Worm (Caenorhabditis elegans) whole organism, young adult: ENCODE measurements around the gene ech-3.

Source experiments
- B0019.2 ChIP-seq: fragments of 200-800 bp; sonication (Bioruptor generic); conservative IDR thresholded peaks from 2 replicates; pipeline ENCODE4 v1.3.6; 2022; ENCODE audit warnings: missing genetic modification reagents, missing genetic modification characterization, missing compliant biosample characterization
- B0336.3 ChIP-seq: fragments of 200-800 bp; sonication (Bioruptor generic); IDR thresholded peaks from 2 replicates; pipeline ENCODE4 v1.3.6; 2022; ENCODE audit warnings: missing genetic modification characterization, missing compliant biosample characterization
- C06A6.2 ChIP-seq: fragments of 200-800 bp; sonication (Bioruptor generic); conservative IDR thresholded peaks from 2 replicates; pipeline ENCODE4 v1.3.6; 2022; ENCODE audit warnings: missing genetic modification characterization, missing compliant biosample characterization
- F10E7.11 ChIP-seq: sonication (generic microtip); optimal IDR thresholded peaks from 2 replicates; lab custom pipeline; 2017; ENCODE audit warnings: mild to moderate bottlenecking, missing genetic modification characterization, moderate library complexity, missing compliant biosample characterization
- F33H1.4 ChIP-seq: fragments of 200-800 bp; sonication (Bioruptor generic); IDR thresholded peaks from 2 replicates; pipeline ENCODE4 v1.3.6; 2022; ENCODE audit warnings: missing genetic modification reagents, missing genetic modification characterization, missing compliant biosample characterization
- F39B2.1 ChIP-seq: fragments of 200-800 bp; sonication (Bioruptor generic); IDR thresholded peaks from 2 replicates; pipeline ENCODE4 v1.3.6; 2022; ENCODE audit warnings: missing genetic modification reagents, missing genetic modification characterization, missing compliant biosample characterization
- F57A8.1 ChIP-seq: fragments of 200-800 bp; sonication (Bioruptor generic); optimal IDR thresholded peaks from 2 replicates; lab custom pipeline; 2018; ENCODE audit warnings: mild to moderate bottlenecking, missing genetic modification characterization, moderate library complexity, missing compliant biosample characterization
- T26A5.8 ChIP-seq: sonication (generic microtip); optimal IDR thresholded peaks from 2 replicates; lab custom pipeline; 2016; ENCODE audit warnings: missing genetic modification characterization, missing compliant biosample characterization
- Y56A3A.18 ChIP-seq: fragments of 200-800 bp; sonication (Bioruptor generic); IDR thresholded peaks from 2 replicates; pipeline ENCODE4 v1.3.6; 2022; ENCODE audit warnings: missing genetic modification reagents, missing genetic modification characterization, missing compliant biosample characterization
- ama-1 ChIP-seq, 3 experiments: fragments of 150-350 bp in 1 of 3; sonication (generic microtip) in 2 of 3; optimal IDR thresholded peaks; 2 replicates each; lab custom pipeline; 2014 to 2018; ENCODE audit warnings: missing biosample characterization in 2 of 3, missing genetic modification characterization in 2 of 3, missing genetic modification reagents in 2 of 3
- atf-7 ChIP-seq: sonication (generic microtip); optimal IDR thresholded peaks from 2 replicates; lab custom pipeline; 2017; ENCODE audit warnings: mild to moderate bottlenecking, missing genetic modification characterization, missing compliant biosample characterization
- attf-3 ChIP-seq: fragments of 200-800 bp; sonication (Bioruptor generic); conservative IDR thresholded peaks from 2 replicates; pipeline ENCODE4 v1.3.6; 2022; ENCODE audit warnings: missing genetic modification reagents, missing genetic modification characterization, missing compliant biosample characterization
- attf-6 ChIP-seq: fragments of 200-800 bp; sonication (Bioruptor generic); IDR thresholded peaks from 2 replicates; pipeline ENCODE4 v1.3.6; 2022; ENCODE audit warnings: missing genetic modification reagents, missing genetic modification characterization, missing compliant biosample characterization
- bed-1 ChIP-seq: fragments of 200-800 bp; sonication (Bioruptor generic); IDR thresholded peaks from 2 replicates; pipeline ENCODE4 v1.3.6; 2022; ENCODE audit warnings: missing genetic modification reagents, missing genetic modification characterization, missing compliant biosample characterization
- ccch-3 ChIP-seq: fragments of 200-800 bp; sonication (Bioruptor generic); optimal IDR thresholded peaks from 2 replicates; lab custom pipeline; 2018; ENCODE audit warnings: mild to moderate bottlenecking, missing genetic modification characterization, missing compliant biosample characterization
- ceh-27 ChIP-seq: fragments of 200-800 bp; sonication (Bioruptor generic); optimal IDR thresholded peaks from 2 replicates; lab custom pipeline; 2018; ENCODE audit warnings: mild to moderate bottlenecking, missing genetic modification characterization, moderate library complexity, missing compliant biosample characterization
- ceh-91 ChIP-seq: fragments of 200-800 bp; sonication (Bioruptor generic); IDR thresholded peaks from 2 replicates; pipeline ENCODE4 v1.3.6; 2022; ENCODE audit warnings: missing genetic modification reagents, missing genetic modification characterization, missing compliant biosample characterization
- dpl-1 ChIP-seq: fragments of 150-350 bp; optimal IDR thresholded peaks from 2 replicates; lab custom pipeline; 2014; ENCODE audit warnings: missing biosample characterization, missing genetic modification reagents, missing genetic modification characterization
- hrde-1 ChIP-seq: sonication (generic microtip); optimal IDR thresholded peaks from 2 replicates; lab custom pipeline; 2016; ENCODE audit warnings: missing genetic modification characterization, mild to moderate bottlenecking, missing compliant biosample characterization, moderate library complexity, missing genotype, missing genetic modification reagents, borderline replicate concordance
- let-607 ChIP-seq, 2 experiments: fragments of 200-800 bp in 1 of 2; sonication (Bioruptor generic) in 1 of 2; sonication (generic microtip) in 1 of 2; optimal IDR thresholded peaks; 2 replicates each; lab custom pipeline; 2016 to 2018; ENCODE audit warnings: mild to moderate bottlenecking in 2 of 2, missing compliant biosample characterization in 2 of 2, missing genetic modification characterization in 2 of 2, moderate library complexity in 2 of 2, missing genotype in 1 of 2
- lin-35 ChIP-seq, 3 experiments: fragments of 150-350 bp in 2 of 3; sonication (generic microtip) in 1 of 3; optimal IDR thresholded peaks; 2 replicates each; lab custom pipeline; 2014 to 2018; ENCODE audit warnings: missing biosample characterization in 3 of 3, missing genetic modification characterization in 3 of 3, missing genetic modification reagents in 3 of 3
- lin-40 ChIP-seq: sonication (generic microtip); optimal IDR thresholded peaks from 2 replicates; lab custom pipeline; 2016; ENCODE audit warnings: missing genetic modification characterization, mild to moderate bottlenecking, missing compliant biosample characterization, missing genotype, missing genetic modification reagents
- lsy-27 ChIP-seq: sonication (generic microtip); optimal IDR thresholded peaks from 2 replicates; lab custom pipeline; 2017; ENCODE audit warnings: missing genetic modification characterization, mild to moderate bottlenecking, missing compliant biosample characterization, antibody characterized with exemption, missing genotype, borderline replicate concordance; ENCODE audit not compliant: insufficient read depth
- madf-3 ChIP-seq: fragments of 200-800 bp; sonication (Bioruptor generic); IDR thresholded peaks from 2 replicates; pipeline ENCODE4 v1.3.6; 2022; ENCODE audit warnings: missing genetic modification reagents, missing genetic modification characterization, missing compliant biosample characterization
- madf-8 ChIP-seq: fragments of 200-800 bp; sonication (Bioruptor generic); conservative IDR thresholded peaks from 2 replicates; pipeline ENCODE4 v1.3.6; 2022; ENCODE audit warnings: missing genetic modification reagents, missing genetic modification characterization, missing compliant biosample characterization
- mel-28 ChIP-seq: sonication (generic microtip); optimal IDR thresholded peaks from 2 replicates; lab custom pipeline; 2016; ENCODE audit warnings: borderline replicate concordance, mild to moderate bottlenecking, missing genetic modification characterization, missing compliant biosample characterization
- mxl-1 ChIP-seq: sonication (generic microtip); optimal IDR thresholded peaks from 2 replicates; lab custom pipeline; 2016; ENCODE audit warnings: missing genetic modification characterization, missing compliant biosample characterization
- nfya-2 ChIP-seq: fragments of 200-800 bp; sonication (Bioruptor generic); IDR thresholded peaks from 2 replicates; pipeline ENCODE4 v1.3.6; 2022; ENCODE audit warnings: missing genetic modification reagents, missing genetic modification characterization, missing compliant biosample characterization
- nfyb-1 ChIP-seq: fragments of 200-800 bp; sonication (Bioruptor generic); IDR thresholded peaks from 2 replicates; pipeline ENCODE4 v1.3.6; 2022; ENCODE audit warnings: missing genetic modification reagents, missing genetic modification characterization, missing compliant biosample characterization
- nhr-179 ChIP-seq: sonication (generic microtip); optimal IDR thresholded peaks from 2 replicates; lab custom pipeline; 2016; ENCODE audit warnings: mild to moderate bottlenecking, missing genetic modification characterization, missing compliant biosample characterization
- nhr-80 ChIP-seq: sonication (generic microtip); optimal IDR thresholded peaks from 2 replicates; lab custom pipeline; 2016; ENCODE audit warnings: missing genetic modification characterization, missing compliant biosample characterization
- pbrm-1 ChIP-seq: fragments of 200-800 bp; sonication (Bioruptor generic); IDR thresholded peaks from 2 replicates; pipeline ENCODE4 v1.3.6; 2022; ENCODE audit warnings: missing genetic modification reagents, missing genetic modification characterization, missing compliant biosample characterization
- pha-4 ChIP-seq: fragments of 150-350 bp; sonication (generic microtip); optimal IDR thresholded peaks from 2 replicates; lab custom pipeline; 2014; ENCODE audit warnings: missing biosample characterization, missing genetic modification reagents, missing genetic modification characterization
- rec-8 ChIP-seq, 2 experiments: sonication (generic microtip); optimal IDR thresholded peaks; 2 replicates each; lab custom pipeline; 2016; ENCODE audit warnings: mild to moderate bottlenecking in 2 of 2, missing genetic modification characterization in 2 of 2, missing genetic modification reagents in 2 of 2, missing genotype in 2 of 2, missing biosample characterization in 1 of 2, missing compliant biosample characterization in 1 of 2, moderate library complexity in 1 of 2
- repo-1 ChIP-seq: sonication (generic microtip); optimal IDR thresholded peaks from 2 replicates; lab custom pipeline; 2017; ENCODE audit warnings: mild to moderate bottlenecking, missing genetic modification characterization, missing compliant biosample characterization
- sea-2 ChIP-seq: fragments of 200-800 bp; sonication (Bioruptor generic); IDR thresholded peaks from 2 replicates; pipeline ENCODE4 v1.3.6; 2022; ENCODE audit warnings: missing genetic modification characterization, missing compliant biosample characterization
- snpc-1.1 ChIP-seq: sonication (generic microtip); optimal IDR thresholded peaks from 2 replicates; lab custom pipeline; 2017; ENCODE audit warnings: missing genetic modification characterization, mild to moderate bottlenecking, missing compliant biosample characterization, antibody characterized with exemption, moderate library complexity, missing genotype, missing genetic modification reagents; ENCODE audit not compliant: insufficient read depth
- snpc-1.3 ChIP-seq: sonication (generic microtip); optimal IDR thresholded peaks from 2 replicates; lab custom pipeline; 2017; ENCODE audit warnings: missing genetic modification characterization, mild to moderate bottlenecking, missing compliant biosample characterization, antibody characterized with exemption, moderate library complexity, missing genotype, missing genetic modification reagents; ENCODE audit not compliant: insufficient read depth
- tlf-1 ChIP-seq: fragments of 200-800 bp; sonication (Bioruptor generic); optimal IDR thresholded peaks from 2 replicates; lab custom pipeline; 2018; ENCODE audit warnings: mild to moderate bottlenecking, missing genetic modification characterization, missing compliant biosample characterization
- unc-62 ChIP-seq: fragments of 150-350 bp; optimal IDR thresholded peaks from 2 replicates; lab custom pipeline; 2014; ENCODE audit warnings: missing biosample characterization, missing genetic modification reagents, missing genetic modification characterization
- zfh-2 ChIP-seq: fragments of 200-800 bp; sonication (Bioruptor generic); conservative IDR thresholded peaks from 2 replicates; pipeline ENCODE4 v1.3.6; 2022; ENCODE audit warnings: missing genetic modification reagents, missing genetic modification characterization, missing compliant biosample characterization
- ztf-18 ChIP-seq: sonication (generic microtip); optimal IDR thresholded peaks from 2 replicates; lab custom pipeline; 2016; ENCODE audit warnings: missing genotype, mild to moderate bottlenecking, missing genetic modification characterization, missing compliant biosample characterization
- ztf-25 ChIP-seq: fragments of 200-800 bp; sonication (Bioruptor generic); IDR thresholded peaks from 2 replicates; pipeline ENCODE4 v1.3.6; 2022; ENCODE audit warnings: missing genetic modification reagents, missing genetic modification characterization, missing compliant biosample characterization
- ztf-6 ChIP-seq: fragments of 200-800 bp; sonication (Bioruptor generic); IDR thresholded peaks from 2 replicates; pipeline ENCODE4 v1.3.6; 2022; ENCODE audit warnings: missing genetic modification reagents, missing genetic modification characterization, missing compliant biosample characterization

ech-3 gene

ce11 chrV:8028825-8029489 is 6.9 kb downstream of the ech-3 start, which contains the start of gene oma-2 (continued):
- peak; percentile 62 for TF ChIP-seq snpc-1.3 (tag; lab: Kevin White, UChicago)
- peak; percentile 84 for TF ChIP-seq ceh-91 (GFP tag; lab: Robert Waterston, UW)
- 0 out of 2 replicates have a peak, but pooled peaks have one; percentile 21 for TF ChIP-seq attf-3 (GFP tag; lab: Robert Waterston, UW)
- TF ChIP-seq pbrm-1 (GFP tag; lab: Robert Waterston, UW): peak; percentile 37; the same call in 1 of the 2 replicates
- TF ChIP-seq let-607 (tag; optimal IDR thresholded peaks at IDR 0.05; lab: Kevin White, UChicago): no peak
- TF ChIP-seq ceh-27 (GFP tag; lab: Kevin White, UChicago): no peak
- no peak for TF ChIP-seq atf-7 (tag; lab: Kevin White, UChicago)
- no peak for TF ChIP-seq nhr-179 (tag; lab: Kevin White, UChicago)
- TF ChIP-seq F33H1.4 (GFP tag; lab: Robert Waterston, UW): peak; percentile 87
- no peak for TF ChIP-seq nhr-80 (tag; lab: Kevin White, UChicago)
- TF ChIP-seq ama-1 (optimal IDR thresholded peaks at IDR 0.05; lab: Kevin White, UChicago): no peak
- no peak for TF ChIP-seq ama-1 (GFP tag; optimal IDR thresholded peaks at IDR 0.05; lab: Kevin White, UChicago)
- peak; percentile 95 for TF ChIP-seq madf-8
- no peak for TF ChIP-seq F57A8.1 (GFP tag; lab: Kevin White, UChicago)
- no peak for TF ChIP-seq bed-1 (GFP tag; lab: Robert Waterston, UW)
- 0 out of 2 replicates have a peak, but pooled peaks have one; percentile 22 for TF ChIP-seq B0019.2
- TF ChIP-seq rec-8 (tag; optimal IDR thresholded peaks at IDR 0.05; lab: Kevin White, UChicago): no peak
- TF ChIP-seq ztf-18 (tag; lab: Kevin White, UChicago): peak; percentile 37
- TF ChIP-seq mel-28: no peak
- TF ChIP-seq sea-2 (GFP tag; lab: Robert Waterston, UW): no peak
- no peak for TF ChIP-seq F10E7.11 (tag; lab: Kevin White, UChicago)
- peak; percentile 36 for TF ChIP-seq dpl-1
- 0 out of 2 replicates have a peak, but pooled peaks have one; percentile 33 for TF ChIP-seq nfyb-1
- TF ChIP-seq lin-35 (GFP tag; optimal IDR thresholded peaks at IDR 0.05; lab: Kevin White, UChicago): no peak
- no peak for TF ChIP-seq zfh-2 (GFP tag; lab: Robert Waterston, UW)
- no peak for TF ChIP-seq pha-4 (tag; lab: Kevin White, UChicago)
- no peak for TF ChIP-seq F39B2.1
- TF ChIP-seq lin-40 (tag; lab: Kevin White, UChicago): no peak
- TF ChIP-seq mxl-1 (tag; lab: Kevin White, UChicago): no peak
- no peak for TF ChIP-seq B0336.3 (GFP tag; lab: Robert Waterston, UW)
- TF ChIP-seq nfya-2 (GFP tag; lab: Robert Waterston, UW): no peak
- no peak for TF ChIP-seq ztf-6
- TF ChIP-seq unc-62 (GFP tag; lab: Kevin White, UChicago): no peak
- no peak for TF ChIP-seq attf-6 (GFP tag; lab: Robert Waterston, UW)
- no peak for TF ChIP-seq hrde-1 (tag; lab: Kevin White, UChicago)
- no peak for TF ChIP-seq repo-1 (tag; lab: Kevin White, UChicago)
- 0 out of 2 replicates have a peak, but pooled peaks have one; percentile 14 for TF ChIP-seq Y56A3A.18 (GFP tag; lab: Robert Waterston, UW)
- TF ChIP-seq ccch-3 (GFP tag; lab: Kevin White, UChicago): no peak
- no peak for TF ChIP-seq ztf-25 (GFP tag; lab: Robert Waterston, UW)
- no peak for TF ChIP-seq C06A6.2 (GFP tag; lab: Robert Waterston, UW)
- no peak for TF ChIP-seq T26A5.8 (tag; lab: Kevin White, UChicago)
- peak; percentile 23 for TF ChIP-seq snpc-1.1 (tag; lab: Kevin White, UChicago)
- TF ChIP-seq tlf-1: peak; percentile 45
- TF ChIP-seq madf-3: 0 out of 2 replicates have a peak, but pooled peaks have one; percentile 16
- no peak for TF ChIP-seq lsy-27 (tag; lab: Kevin White, UChicago)
